Worm (Caenorhabditis elegans): ENCODE results near the gene chil-9.

Gene chil-9

ce11 chrII:9800251-9800650 lies 44.9 kb downstream of the chil-9 start, which contains the start of gene cyp-13A5:
cyp-13A5 (minus strand) TSS chrII:9800362.
- TF ChIP-seq blmp-1 (tag; optimal IDR thresholded peaks at IDR 0.05) (no peak), nhr-28 (tag; optimal IDR thresholded peaks at IDR 0.05) (no peak), flh-1 (GFP tag; optimal IDR thresholded peaks at IDR 0.05) (no peak), lsy-2 (tag; optimal IDR thresholded peaks at IDR 0.05) (no peak), ces-1 (GFP tag; optimal IDR thresholded peaks at IDR 0.05) (no peak), ham-2 (GFP tag; optimal IDR thresholded peaks at IDR 0.05) (no peak), tbx-8 (GFP tag; optimal IDR thresholded peaks at IDR 0.05) (no peak), sptf-1 (tag; optimal IDR thresholded peaks at IDR 0.05) (no peak), snpc-4 (tag; optimal IDR thresholded peaks at IDR 0.05) (no peak), nhr-237 (tag; optimal IDR thresholded peaks at IDR 0.05) (no peak), nhr-2 (tag; optimal IDR thresholded peaks at IDR 0.05) (no peak), ceh-39 (tag; optimal IDR thresholded peaks at IDR 0.05) (no peak), mab-5 (tag; optimal IDR thresholded peaks at IDR 0.05) (no peak), ceh-83 (GFP tag; optimal IDR thresholded peaks at IDR 0.05) (no peak), lin-32 (GFP tag; optimal IDR thresholded peaks at IDR 0.05) (no peak), hlh-1 (tag; optimal IDR thresholded peaks at IDR 0.05) (no peak), unc-62 (GFP tag; optimal IDR thresholded peaks at IDR 0.05) (no peak), elt-3 (tag; optimal IDR thresholded peaks at IDR 0.05) (no peak), zip-8 (tag; optimal IDR thresholded peaks at IDR 0.05) (no peak), cnd-1 (tag; optimal IDR thresholded peaks at IDR 0.05) (no peak)

DNA sequence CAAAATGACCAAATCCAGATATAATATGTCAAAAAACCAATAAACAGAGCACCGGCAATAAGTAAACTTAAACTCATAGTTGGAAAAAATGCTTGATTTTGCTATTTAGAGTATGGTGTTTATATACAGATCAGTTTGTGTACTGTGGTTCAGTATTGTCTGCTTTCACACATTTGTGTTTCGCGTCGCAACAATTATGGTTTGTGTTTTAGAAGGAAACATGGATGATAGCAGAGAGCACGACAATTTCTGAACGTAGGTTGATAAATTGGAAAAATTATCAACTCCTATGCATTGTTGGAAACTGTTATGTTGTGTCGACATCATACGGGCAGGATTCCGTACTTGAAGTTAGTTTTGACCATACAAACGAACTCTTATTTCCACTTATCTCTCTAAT lies 47.5 kb downstream of the chil-9 start, which contains the start of gene cyp-13A4:
Gene cyp-13A4 (minus strand): TSS at position 77 of the 400 bp plus-strand sequence.
- TF ChIP-seq pha-4 (tag; optimal IDR thresholded peaks at IDR 0.05): no peak
- TF ChIP-seq nhr-2 (tag; optimal IDR thresholded peaks at IDR 0.05): no peak
- no peak for TF ChIP-seq tbx-8 (GFP tag; optimal IDR thresholded peaks at IDR 0.05)
- no peak for TF ChIP-seq ceh-39 (tag; optimal IDR thresholded peaks at IDR 0.05)
- no peak for TF ChIP-seq elt-1 (tag; optimal IDR thresholded peaks at IDR 0.05; ENCODE audit: borderline replicate concordance, insufficient read depth)
